Worm (Caenorhabditis elegans): ENCODE data around the gene lelo-1.
A peak's percentile ranks its signal among the peaks of the same experiment; 100 is the strongest.

The lelo-1 gene

DNA sequence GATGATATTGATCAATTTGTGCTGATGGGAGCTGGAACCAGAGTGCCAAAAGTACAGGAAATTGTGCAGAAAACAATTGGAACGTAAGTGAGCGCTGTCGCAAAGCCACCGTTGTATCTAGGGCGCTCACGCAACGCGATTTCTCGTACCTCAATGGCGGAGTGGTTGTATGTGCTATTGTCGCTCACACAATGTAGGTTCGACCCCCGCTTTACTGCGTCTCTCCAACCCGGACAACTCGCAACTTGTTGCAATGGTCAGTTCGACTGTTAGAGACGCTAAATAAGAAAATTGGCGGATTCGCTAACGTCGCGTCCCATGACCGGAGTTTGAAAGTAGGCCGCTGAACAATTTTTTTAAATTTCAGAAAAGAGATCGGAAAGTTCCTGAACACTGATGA lies 2.3 kb downstream of the lelo-1 start:
- peak; percentile 71 for TF ChIP-seq sox-2 (GFP tag; IDR thresholded peaks at IDR 0.05)
- TF ChIP-seq fax-1 (tag; optimal IDR thresholded peaks at IDR 0.05): peak; percentile 71
- TF ChIP-seq pag-3 (tag; optimal IDR thresholded peaks at IDR 0.05; ENCODE audit: borderline replicate concordance): no peak
- TF ChIP-seq npax-4 (tag; optimal IDR thresholded peaks at IDR 0.05): peak; percentile 61
- peak; percentile 61 for TF ChIP-seq ceh-48 (tag; optimal IDR thresholded peaks at IDR 0.05)
- no peak for TF ChIP-seq unc-55 (GFP tag; optimal IDR thresholded peaks at IDR 0.05)
- TF ChIP-seq F13H6.1 (tag; optimal IDR thresholded peaks at IDR 0.05): peak; percentile 40
- peak; percentile 74 for TF ChIP-seq hlh-13 (GFP tag; optimal IDR thresholded peaks at IDR 0.05)
- peak; percentile 79 for TF ChIP-seq ceh-2 (tag; optimal IDR thresholded peaks at IDR 0.05)
- peak; percentile 76 for TF ChIP-seq dve-1 (tag; optimal IDR thresholded peaks at IDR 0.05)
- peak; percentile 78 for TF ChIP-seq T23F11.4 (GFP tag; optimal IDR thresholded peaks at IDR 0.05)
- TF ChIP-seq elt-4 (tag; optimal IDR thresholded peaks at IDR 0.05): no peak
- peak; percentile 81 for TF ChIP-seq ztf-16 (tag; optimal IDR thresholded peaks at IDR 0.05)
- peak; percentile 87 for TF ChIP-seq fkh-6 (tag; optimal IDR thresholded peaks at IDR 0.05)
- TF ChIP-seq eyg-1 (tag; optimal IDR thresholded peaks at IDR 0.05): peak; percentile 24
- TF ChIP-seq hlh-15 (tag; optimal IDR thresholded peaks at IDR 0.05): peak; percentile 48
- peak; percentile 85 for TF ChIP-seq che-1 (tag; optimal IDR thresholded peaks at IDR 0.05)
- TF ChIP-seq fkh-10 (GFP tag; optimal IDR thresholded peaks at IDR 0.05): no peak
- peak; percentile 38 for TF ChIP-seq ceh-9 (tag; optimal IDR thresholded peaks at IDR 0.05)
- peak; percentile 73; the same call in 1 of the 2 replicates for TF ChIP-seq unc-3 (GFP tag; conservative IDR thresholded peaks at IDR 0.05)
- peak; percentile 50 for TF ChIP-seq unc-3 (tag; optimal IDR thresholded peaks at IDR 0.05)
- no peak for TF ChIP-seq ama-1 (optimal IDR thresholded peaks at IDR 0.05)
- TF ChIP-seq ets-4 (tag; optimal IDR thresholded peaks at IDR 0.05): peak; percentile 47
- TF ChIP-seq tbx-7 (tag; optimal IDR thresholded peaks at IDR 0.05): no peak
- TF ChIP-seq K02D7.2 (tag; optimal IDR thresholded peaks at IDR 0.05): peak; percentile 70
- TF ChIP-seq pqm-1 (tag; optimal IDR thresholded peaks at IDR 0.05): peak; percentile 20
- TF ChIP-seq ttx-3 (tag; optimal IDR thresholded peaks at IDR 0.05): peak; percentile 42
- no peak for TF ChIP-seq pha-4 (tag; optimal IDR thresholded peaks at IDR 0.05)
- peak; percentile 25 for TF ChIP-seq K09A11.1 (tag; optimal IDR thresholded peaks at IDR 0.05; ENCODE audit: insufficient read depth)
- peak; percentile 72 for TF ChIP-seq pat-9 (tag; optimal IDR thresholded peaks at IDR 0.05)
- TF ChIP-seq hlh-8 (tag; optimal IDR thresholded peaks at IDR 0.05): no peak
- peak; percentile 49 for TF ChIP-seq C08G9.2 (tag; optimal IDR thresholded peaks at IDR 0.05)
- TF ChIP-seq gmeb-2 (tag; optimal IDR thresholded peaks at IDR 0.05): peak; percentile 45
- TF ChIP-seq elt-2 (tag; optimal IDR thresholded peaks at IDR 0.05): peak; percentile 76
- peak; percentile 59 for TF ChIP-seq ref-2 (tag; optimal IDR thresholded peaks at IDR 0.05)
- TF ChIP-seq unc-42 (tag; optimal IDR thresholded peaks at IDR 0.05): peak; percentile 8
- TF ChIP-seq nfya-1 (tag; optimal IDR thresholded peaks at IDR 0.05): no peak
- TF ChIP-seq lim-6 (tag; optimal IDR thresholded peaks at IDR 0.05): peak; percentile 28
- peak; percentile 64 for TF ChIP-seq ceh-24 (tag; optimal IDR thresholded peaks at IDR 0.05)
- TF ChIP-seq ceh-6 (GFP tag; optimal IDR thresholded peaks at IDR 0.05): peak; percentile 81
- TF ChIP-seq rnt-1 (tag; optimal IDR thresholded peaks at IDR 0.05): peak; percentile 42
- no peak for TF ChIP-seq odd-2 (tag; optimal IDR thresholded peaks at IDR 0.05)
- TF ChIP-seq C38D4.7 (GFP tag; optimal IDR thresholded peaks at IDR 0.05): peak; percentile 73
- TF ChIP-seq dmd-4 (tag; optimal IDR thresholded peaks at IDR 0.05; ENCODE audit: borderline replicate concordance): peak; percentile 59
- peak; percentile 26 for TF ChIP-seq zip-5 (tag; optimal IDR thresholded peaks at IDR 0.05)
- peak; percentile 24 for TF ChIP-seq ceh-14 (tag; optimal IDR thresholded peaks at IDR 0.05)
- TF ChIP-seq syd-9 (tag; optimal IDR thresholded peaks at IDR 0.05): peak; percentile 72
- TF ChIP-seq ceh-18 (tag; optimal IDR thresholded peaks at IDR 0.05): peak; percentile 70
- peak; percentile 73 for TF ChIP-seq lin-11 (tag; optimal IDR thresholded peaks at IDR 0.05)
- peak; percentile 68 for TF ChIP-seq ahr-1 (tag; optimal IDR thresholded peaks at IDR 0.05)
- TF ChIP-seq hlh-30 (tag; optimal IDR thresholded peaks at IDR 0.05; ENCODE audit: insufficient read depth): peak; percentile 74
- TF ChIP-seq tbx-2 (tag; optimal IDR thresholded peaks at IDR 0.05): peak; percentile 81
- TF ChIP-seq nhr-232 (tag; optimal IDR thresholded peaks at IDR 0.05): peak; percentile 75

All from whole organism, late embryonic.